Worm (Caenorhabditis elegans): Measurements from ENCODE around the gene clec-168.

The clec-168 gene

DNA sequence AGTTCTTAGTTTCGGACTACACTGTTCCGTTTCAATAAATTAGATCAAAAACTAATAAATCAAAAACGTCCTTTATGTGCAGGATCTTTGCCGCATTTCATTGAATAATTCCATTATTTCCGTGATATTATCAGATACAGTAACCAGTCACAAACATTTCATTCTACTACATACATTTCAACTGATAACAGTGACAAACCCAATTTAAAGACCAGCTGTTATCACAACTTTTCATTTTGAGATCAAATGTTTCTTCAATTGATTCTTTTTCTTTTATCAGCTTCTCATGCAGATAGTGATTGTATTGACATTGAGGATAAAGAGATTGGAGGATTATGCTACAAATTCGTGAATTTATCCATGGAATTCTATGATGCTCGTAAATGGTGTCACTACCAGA lies at the start of gene clec-168:
TSS of gene clec-168 (plus strand) at position 247 of the 400 bp plus-strand sequence.
- no peak for TF ChIP-seq nhr-28 (tag; optimal IDR thresholded peaks at IDR 0.05)
- no peak for TF ChIP-seq nhr-237 (tag; optimal IDR thresholded peaks at IDR 0.05)
- TF ChIP-seq unc-120 (tag; optimal IDR thresholded peaks at IDR 0.05; ENCODE audit: poor library complexity, severe bottlenecking), result no peak
- no peak for TF ChIP-seq flh-1 (GFP tag; optimal IDR thresholded peaks at IDR 0.05)
- TF ChIP-seq nhr-12 (tag; optimal IDR thresholded peaks at IDR 0.05), result no peak
- TF ChIP-seq ces-1 (GFP tag; optimal IDR thresholded peaks at IDR 0.05), result no peak
- TF ChIP-seq ceh-83 (GFP tag; optimal IDR thresholded peaks at IDR 0.05), result no peak
- no peak for TF ChIP-seq sem-2 (GFP tag; optimal IDR thresholded peaks at IDR 0.05)
- TF ChIP-seq bed-3 (GFP tag; optimal IDR thresholded peaks at IDR 0.05), result no peak
- no peak for TF ChIP-seq lin-32 (GFP tag; optimal IDR thresholded peaks at IDR 0.05)
- no peak for TF ChIP-seq elt-3 (tag; optimal IDR thresholded peaks at IDR 0.05)
- no peak for TF ChIP-seq cnd-1 (tag; optimal IDR thresholded peaks at IDR 0.05)
- TF ChIP-seq snpc-4 (tag; optimal IDR thresholded peaks at IDR 0.05), result no peak

DNA sequence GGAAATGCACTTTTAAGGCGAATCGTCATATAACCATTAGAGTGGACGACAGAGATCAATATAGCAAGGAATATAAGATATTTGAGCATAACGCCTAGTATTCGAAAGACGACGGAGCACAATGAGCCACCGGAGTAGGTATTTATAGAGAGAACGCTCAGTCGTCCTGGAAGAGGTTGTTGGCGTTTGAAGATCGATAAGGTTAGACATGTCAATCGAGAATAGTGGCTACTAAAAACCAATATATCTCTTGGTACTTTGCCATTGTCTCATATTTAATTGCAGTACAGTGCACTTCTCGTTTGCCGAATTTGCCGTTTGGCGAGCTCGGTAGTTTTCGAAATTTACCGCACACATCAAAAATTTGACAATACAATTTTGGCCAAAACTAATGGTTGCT lies 48.8 kb upstream of the clec-168 start, which contains the start of gene dsl-1:
TSS of gene dsl-1 (minus strand) at position 101 of the 400 bp plus-strand sequence.
- TF ChIP-seq ceh-83 (GFP tag; optimal IDR thresholded peaks at IDR 0.05) (no peak), pha-4 (tag; optimal IDR thresholded peaks at IDR 0.05) (no peak), ztf-11 (tag; optimal IDR thresholded peaks at IDR 0.05) (no peak), snpc-4 (tag; optimal IDR thresholded peaks at IDR 0.05) (no peak), nhr-237 (tag; optimal IDR thresholded peaks at IDR 0.05) (no peak), unc-62 (GFP tag; optimal IDR thresholded peaks at IDR 0.05) (no peak), zip-8 (tag; optimal IDR thresholded peaks at IDR 0.05) (no peak), ces-1 (GFP tag; optimal IDR thresholded peaks at IDR 0.05) (no peak), sptf-1 (tag; optimal IDR thresholded peaks at IDR 0.05) (no peak), bed-3 (GFP tag; optimal IDR thresholded peaks at IDR 0.05) (no peak), flh-1 (GFP tag; optimal IDR thresholded peaks at IDR 0.05) (no peak), unc-120 (tag; optimal IDR thresholded peaks at IDR 0.05; ENCODE audit: poor library complexity, severe bottlenecking) (no peak), nhr-28 (tag; optimal IDR thresholded peaks at IDR 0.05) (no peak), ham-2 (GFP tag; optimal IDR thresholded peaks at IDR 0.05) (no peak)

DNA sequence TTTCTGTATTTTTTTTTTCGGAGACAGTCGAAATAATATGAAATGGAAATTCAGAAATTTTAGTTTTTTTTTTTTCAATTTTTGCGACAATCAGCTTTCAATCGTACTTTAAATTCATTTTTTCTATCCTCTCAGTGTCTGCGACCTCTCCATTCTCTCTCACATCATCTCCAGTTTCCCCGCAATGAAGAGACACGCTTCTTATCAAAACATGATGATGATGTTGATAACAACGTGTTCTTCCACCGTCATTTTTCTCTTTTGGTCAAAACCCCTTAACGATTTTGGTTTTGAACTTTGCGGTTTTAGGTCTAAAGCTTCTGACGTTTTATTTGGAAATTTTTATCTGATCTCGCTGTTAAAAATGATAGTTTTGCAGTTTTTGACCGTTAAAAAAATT lies 47.4 kb upstream of the clec-168 start:
- TF ChIP-seq nhr-237 (tag; optimal IDR thresholded peaks at IDR 0.05), result no peak
- no peak for TF ChIP-seq ztf-11 (tag; optimal IDR thresholded peaks at IDR 0.05)
- TF ChIP-seq ces-1 (GFP tag; optimal IDR thresholded peaks at IDR 0.05), result no peak
- no peak for TF ChIP-seq hlh-1 (tag; optimal IDR thresholded peaks at IDR 0.05)
- TF ChIP-seq elt-1 (tag; optimal IDR thresholded peaks at IDR 0.05; ENCODE audit: borderline replicate concordance, insufficient read depth), result no peak
- no peak for TF ChIP-seq unc-62 (GFP tag; optimal IDR thresholded peaks at IDR 0.05)

DNA sequence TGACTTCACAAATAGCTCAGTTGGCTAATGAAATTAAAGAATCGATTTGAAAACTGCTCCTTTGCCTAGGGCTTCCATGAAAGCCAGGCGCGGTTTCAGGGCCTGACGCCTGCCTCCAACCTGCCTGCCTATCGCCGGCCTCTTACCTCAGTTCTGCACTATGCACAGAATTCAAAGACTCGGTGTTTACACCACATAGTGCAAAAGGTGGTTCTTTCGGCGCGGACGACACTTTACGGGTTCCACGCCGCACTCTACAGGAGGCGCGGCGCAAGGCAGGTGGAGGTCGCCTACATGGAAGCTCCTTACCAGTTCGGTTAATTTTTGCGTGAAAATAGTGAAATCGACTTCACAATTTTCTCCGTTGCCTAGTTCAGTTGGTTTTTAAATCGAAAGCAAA lies 47.0 kb upstream of the clec-168 start:
- TF ChIP-seq ceh-83 (GFP tag; optimal IDR thresholded peaks at IDR 0.05), result no peak

DNA sequence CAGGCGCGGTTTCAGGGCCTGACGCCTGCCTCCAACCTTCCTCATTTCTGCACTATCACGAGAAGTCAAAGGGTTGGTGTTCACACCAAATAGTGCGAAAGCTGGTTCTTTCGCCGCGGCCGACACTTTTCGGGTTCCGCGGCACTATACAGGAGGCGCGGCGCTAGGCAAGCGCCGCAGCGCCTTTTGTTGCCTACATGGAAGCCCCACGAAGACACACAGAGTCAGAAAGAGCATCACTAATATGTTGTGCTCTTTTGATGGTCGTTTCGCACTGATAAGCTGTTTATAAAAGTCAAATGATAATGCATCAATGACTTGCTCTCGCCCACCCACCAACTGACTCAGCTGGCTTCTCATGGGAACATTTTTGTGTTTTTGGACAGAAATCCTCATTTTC lies 44.9 kb upstream of the clec-168 start:
- no peak for TF ChIP-seq mab-5 (tag; optimal IDR thresholded peaks at IDR 0.05)
- TF ChIP-seq snpc-4 (tag; optimal IDR thresholded peaks at IDR 0.05), result no peak
- TF ChIP-seq ztf-11 (tag; optimal IDR thresholded peaks at IDR 0.05), result no peak
- no peak for TF ChIP-seq unc-39 (tag; optimal IDR thresholded peaks at IDR 0.05)
- TF ChIP-seq ceh-83 (GFP tag; optimal IDR thresholded peaks at IDR 0.05), result no peak
- TF ChIP-seq blmp-1 (tag; optimal IDR thresholded peaks at IDR 0.05), result no peak
- TF ChIP-seq elt-3 (tag; optimal IDR thresholded peaks at IDR 0.05), result no peak
- TF ChIP-seq ceh-39 (tag; optimal IDR thresholded peaks at IDR 0.05), result no peak
- TF ChIP-seq unc-62 (GFP tag; optimal IDR thresholded peaks at IDR 0.05), result no peak
- no peak for TF ChIP-seq nhr-2 (tag; optimal IDR thresholded peaks at IDR 0.05)
- no peak for TF ChIP-seq lin-32 (GFP tag; optimal IDR thresholded peaks at IDR 0.05)

DNA sequence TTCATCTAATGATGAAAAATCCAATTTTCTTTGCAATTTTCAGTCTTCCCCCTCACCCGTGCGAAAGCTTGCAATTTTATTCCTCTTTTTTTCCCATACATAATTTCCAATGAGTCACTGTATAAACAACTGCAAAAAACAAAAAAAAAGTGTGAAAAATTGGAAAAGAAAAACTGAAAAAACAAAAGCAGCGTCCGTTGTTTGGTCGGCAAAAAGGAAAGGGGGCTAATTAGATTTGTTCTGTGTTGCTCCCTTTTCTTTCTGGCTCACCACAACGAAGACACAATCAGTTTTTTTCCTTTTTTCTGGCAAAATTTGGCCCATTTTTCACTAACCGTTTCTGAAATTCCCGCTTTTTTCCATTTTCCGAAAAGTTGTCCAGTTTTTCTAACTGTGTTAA lies 44.4 kb upstream of the clec-168 start:
- TF ChIP-seq nhr-28 (tag; optimal IDR thresholded peaks at IDR 0.05) (no peak), ces-1 (GFP tag; optimal IDR thresholded peaks at IDR 0.05) (peak; percentile 88), drap-1 (GFP tag; optimal IDR thresholded peaks at IDR 0.05) (no peak), mep-1 (tag; optimal IDR thresholded peaks at IDR 0.05) (no peak), lsy-2 (tag; optimal IDR thresholded peaks at IDR 0.05) (no peak), hlh-1 (tag; optimal IDR thresholded peaks at IDR 0.05) (no peak), elt-3 (tag; optimal IDR thresholded peaks at IDR 0.05) (no peak), mab-5 (tag; optimal IDR thresholded peaks at IDR 0.05) (no peak)
